Fruit fly (Drosophila melanogaster): ENCODE results near the gene ND-B14.5A.
A peak's percentile ranks its signal among the peaks of the same experiment; 100 is the strongest.

ND-B14.5A gene

dm6 chrX:2166129-2166528 is 6.2 kb upstream of the ND-B14.5A start (continued):
- TF ChIP-seq CG12942 (GFP tag; optimal IDR thresholded peaks at IDR 0.05) (peak; percentile 9), dati (GFP tag; IDR thresholded peaks at IDR 0.05) (peak; percentile 62; the same call in 1 of the 2 replicates), CG10979 (tag; optimal IDR thresholded peaks at IDR 0.05) (peak; percentile 53), Tbp (GFP tag; optimal IDR thresholded peaks at IDR 0.05) (no peak), cato (GFP tag; optimal IDR thresholded peaks at IDR 0.05; ENCODE audit: borderline replicate concordance) (no peak), Nf-YA (GFP tag; IDR thresholded peaks at IDR 0.05) (peak; percentile 47; the same call in 1 of the 2 replicates), CG10147 (GFP tag; optimal IDR thresholded peaks at IDR 0.05) (no peak), CG18619 (GFP tag; optimal IDR thresholded peaks at IDR 0.05) (no peak), otp (GFP tag; IDR thresholded peaks at IDR 0.05) (no peak), peb (GFP tag; IDR thresholded peaks at IDR 0.05) (0 out of 2 replicates have a peak, but pooled peaks have one; percentile 10), CG7357 (GFP tag; IDR thresholded peaks at IDR 0.05) (no peak), gsb (GFP tag; IDR thresholded peaks at IDR 0.05) (no peak), CG3726 (GFP tag; IDR thresholded peaks at IDR 0.05) (no peak; the same call in 2 of the 3 replicates), jing (GFP tag; optimal IDR thresholded peaks at IDR 0.05) (no peak), B-H1 (GFP tag; IDR thresholded peaks at IDR 0.05) (peak; percentile 37; the same call in 2 of the 3 replicates), dpn (GFP tag; optimal IDR thresholded peaks at IDR 0.05) (peak in 1 of 2 experiments; percentile 10), dysf (GFP tag; IDR thresholded peaks at IDR 0.05) (peak; percentile 45; the same call in 2 of the 3 replicates), tx (GFP tag; optimal IDR thresholded peaks at IDR 0.05) (no peak), CoRest (tag; optimal IDR thresholded peaks at IDR 0.05) (peak; percentile 3), CG3838 (GFP tag; optimal IDR thresholded peaks at IDR 0.05) (no peak), CG12071 (GFP tag; optimal IDR thresholded peaks at IDR 0.05) (peak; percentile 32), MESR4 (GFP tag; optimal IDR thresholded peaks at IDR 0.05) (no peak), CG18476 (GFP tag; optimal IDR thresholded peaks at IDR 0.05) (no peak), CG31224 (GFP tag; IDR thresholded peaks at IDR 0.05) (no peak), ci (GFP tag; IDR thresholded peaks at IDR 0.05) (peak; percentile 92), gro (GFP tag; optimal IDR thresholded peaks at IDR 0.05) (no peak), CG6791 (GFP tag; IDR thresholded peaks at IDR 0.05; ENCODE audit: partially characterized antibody) (no peak), Dref (GFP tag; IDR thresholded peaks at IDR 0.05) (no peak), CG11504 (tag; optimal IDR thresholded peaks at IDR 0.05) (peak; percentile 59), Mes4 (GFP tag; optimal IDR thresholded peaks at IDR 0.05) (peak; percentile 43), NfI (GFP tag; optimal IDR thresholded peaks at IDR 0.05) (peak; percentile 28), tin (GFP tag; optimal IDR thresholded peaks at IDR 0.05) (peak; percentile 28)

DNA sequence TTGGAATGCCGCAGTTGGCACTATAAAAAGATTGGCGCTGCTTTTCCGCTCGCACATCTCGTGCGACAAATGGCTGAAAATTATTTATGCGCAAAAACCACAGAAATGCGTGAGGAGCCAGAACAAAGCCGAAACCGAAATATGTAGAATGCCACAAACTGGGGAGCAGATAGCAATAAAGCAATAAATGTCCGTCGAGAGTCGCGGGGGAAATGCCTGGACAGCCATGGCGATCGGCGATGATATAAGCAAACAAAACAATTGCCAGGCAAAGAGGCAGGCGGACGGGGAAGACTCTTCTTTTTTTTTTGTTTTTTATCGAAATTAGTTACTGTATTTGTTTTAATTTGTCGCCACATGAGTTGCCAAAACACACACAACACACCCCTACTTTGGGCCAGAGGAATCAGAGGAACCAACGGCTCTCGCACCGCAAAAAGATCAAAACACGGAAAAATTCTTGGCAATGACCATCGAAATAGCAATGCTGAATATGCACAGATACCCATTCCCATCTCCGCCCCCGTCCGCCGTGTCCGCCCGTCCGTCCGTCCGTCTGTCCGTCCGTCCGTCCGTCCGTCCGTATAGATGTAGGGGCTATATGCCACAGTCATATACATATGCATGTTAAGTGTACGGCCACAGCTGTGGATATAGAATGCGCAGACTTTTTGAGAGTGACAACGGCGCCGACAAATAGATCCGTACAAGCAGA is 3.7 kb upstream of the ND-B14.5A start:
- TF ChIP-seq vvl (GFP tag; IDR thresholded peaks at IDR 0.05) = no peak
- TF ChIP-seq sr (GFP tag; IDR thresholded peaks at IDR 0.05) = peak; percentile 46; the same call in 1 of the 3 replicates
- TF ChIP-seq gsb-n (tag; optimal IDR thresholded peaks at IDR 0.05) = no peak
- no peak for TF ChIP-seq sc (optimal IDR thresholded peaks at IDR 0.05)
- no peak for TF ChIP-seq sc (GFP tag; optimal IDR thresholded peaks at IDR 0.05)
- no peak for TF ChIP-seq pzg (GFP tag; optimal IDR thresholded peaks at IDR 0.05)
- TF ChIP-seq MBD-R2 (GFP tag; IDR thresholded peaks at IDR 0.05) = no peak
- 0 out of 4 replicates have a peak, but pooled peaks have one; percentile 57 for TF ChIP-seq chinmo (GFP tag; IDR thresholded peaks at IDR 0.05; ENCODE audit: partially characterized antibody)
- TF ChIP-seq sd (tag; optimal IDR thresholded peaks at IDR 0.05) = peak; percentile 79
- TF ChIP-seq Hr39 (optimal IDR thresholded peaks at IDR 0.05) = peak; percentile 85
- TF ChIP-seq CG4617 (GFP tag; optimal IDR thresholded peaks at IDR 0.05; ENCODE audit: borderline replicate concordance) = no peak
- no peak for TF ChIP-seq yki (optimal IDR thresholded peaks at IDR 0.05)
- TF ChIP-seq CG5180 (GFP tag; optimal IDR thresholded peaks at IDR 0.05) = no peak
- TF ChIP-seq row (GFP tag; IDR thresholded peaks at IDR 0.05) = no peak
- TF ChIP-seq Gug (GFP tag; IDR thresholded peaks at IDR 0.05) = no peak
- peak; percentile 57 for TF ChIP-seq CG12769 (tag; optimal IDR thresholded peaks at IDR 0.05)
- TF ChIP-seq crol (GFP tag; IDR thresholded peaks at IDR 0.05) = 0 out of 2 replicates have a peak, but pooled peaks have one; percentile 10
- TF ChIP-seq Pdp1 (GFP tag; optimal IDR thresholded peaks at IDR 0.05) = peak in 1 of 2 experiments; percentile 53
- TF ChIP-seq Dek (tag; optimal IDR thresholded peaks at IDR 0.05) = no peak
- no peak for TF ChIP-seq croc (GFP tag; conservative IDR thresholded peaks at IDR 0.05)
